Fruit fly (Drosophila melanogaster): ENCODE measurements around the gene alpha-Man-IIa.
A peak's percentile ranks its signal among the peaks of the same experiment; 100 is the strongest.

Gene alpha-Man-IIa

dm6 chr3R:9434543-9435407, 22.4 kb downstream of the alpha-Man-IIa start (continued):
- TF ChIP-seq NC2α (GFP tag; optimal IDR thresholded peaks at IDR 0.05) (peak; percentile 49), crc (GFP tag; optimal IDR thresholded peaks at IDR 0.05) (peak; percentile 71), BEAF-32 (GFP tag; optimal IDR thresholded peaks at IDR 0.05) (no peak), ttk (GFP tag; IDR thresholded peaks at IDR 0.05) (peak; percentile 81), her (GFP tag; optimal IDR thresholded peaks at IDR 0.05) (peak; percentile 65), HmgZ (tag; optimal IDR thresholded peaks at IDR 0.05) (peak; percentile 78), ac (GFP tag; optimal IDR thresholded peaks at IDR 0.05) (no peak), onecut (GFP tag; IDR thresholded peaks at IDR 0.05) (peak; percentile 53), sug (tag; optimal IDR thresholded peaks at IDR 0.05) (peak; percentile 66), CoRest (tag; optimal IDR thresholded peaks at IDR 0.05) (peak; percentile 89), nom (GFP tag; optimal IDR thresholded peaks at IDR 0.05) (no peak), da (GFP tag; optimal IDR thresholded peaks at IDR 0.05) (peak; percentile 8), MTF-1 (GFP tag; optimal IDR thresholded peaks at IDR 0.05; ENCODE audit: borderline replicate concordance) (peak; percentile 38), Blimp-1 (GFP tag; optimal IDR thresholded peaks at IDR 0.05) (peak; percentile 85), Dp (GFP tag; optimal IDR thresholded peaks at IDR 0.05) (no peak), lilli (GFP tag; optimal IDR thresholded peaks at IDR 0.05) (peak; percentile 86), B-H1 (GFP tag; IDR thresholded peaks at IDR 0.05) (peak; percentile 88; the same call in 2 of the 3 replicates), CG1024 (GFP tag; IDR thresholded peaks at IDR 0.05) (peak; percentile 74), fd96Cb (tag; optimal IDR thresholded peaks at IDR 0.05) (peak; percentile 87), twi (tag; optimal IDR thresholded peaks at IDR 0.05) (peak; percentile 44), unpg (GFP tag; optimal IDR thresholded peaks at IDR 0.05) (peak; percentile 91), CG8478 (optimal IDR thresholded peaks at IDR 0.05) (no peak), Mes4 (GFP tag; optimal IDR thresholded peaks at IDR 0.05) (peak; percentile 40), trem (tag; optimal IDR thresholded peaks at IDR 0.05) (peak; percentile 69), HmgD (GFP tag; optimal IDR thresholded peaks at IDR 0.05) (peak; percentile 45), CG8765 (GFP tag; IDR thresholded peaks at IDR 0.05) (no peak), CG4360 (GFP tag; IDR thresholded peaks at IDR 0.05) (peak; percentile 54; the same call in 1 of the 2 replicates), Dfd (GFP tag; optimal IDR thresholded peaks at IDR 0.05) (no peak), CG7963 (GFP tag; IDR thresholded peaks at IDR 0.05; ENCODE audit: partially characterized antibody) (no peak), Optix (GFP tag; IDR thresholded peaks at IDR 0.05) (peak; percentile 58; the same call in 2 of the 3 replicates), mld (GFP tag; IDR thresholded peaks at IDR 0.05; ENCODE audit: partially characterized antibody) (no peak), zfh1 (GFP tag; IDR thresholded peaks at IDR 0.05) (peak; percentile 84), ro (GFP tag; IDR thresholded peaks at IDR 0.05) (0 out of 2 replicates have a peak, but pooled peaks have one; percentile 26), gt (GFP tag; IDR thresholded peaks at IDR 0.05) (0 out of 2 replicates have a peak, but pooled peaks have one; percentile 7), sens-2 (GFP tag; IDR thresholded peaks at IDR 0.05) (peak; percentile 75), chif (GFP tag; optimal IDR thresholded peaks at IDR 0.05) (peak; percentile 78 to 80), CG14710 (tag; optimal IDR thresholded peaks at IDR 0.05) (peak; percentile 67), schlank (tag; optimal IDR thresholded peaks at IDR 0.05) (peak; percentile 9), CG11696 (GFP tag; IDR thresholded peaks at IDR 0.05) (peak; percentile 87), Ssrp (tag; optimal IDR thresholded peaks at IDR 0.05) (peak; percentile 83), CG31224 (GFP tag; IDR thresholded peaks at IDR 0.05) (peak; percentile 74), mam (GFP tag; optimal IDR thresholded peaks at IDR 0.05) (peak; percentile 83), zen2 (GFP tag; IDR thresholded peaks at IDR 0.05; ENCODE audit: partially characterized antibody) (no peak), H15 (GFP tag; IDR thresholded peaks at IDR 0.05) (peak; percentile 74), Rx (GFP tag; IDR thresholded peaks at IDR 0.05) (peak; percentile 62), CG34422 (GFP tag; IDR thresholded peaks at IDR 0.05) (peak; percentile 89), ATbp (GFP tag; optimal IDR thresholded peaks at IDR 0.05) (peak; percentile 86), CG9876 (GFP tag; optimal IDR thresholded peaks at IDR 0.05) (peak; percentile 19), Fer1 (GFP tag; optimal IDR thresholded peaks at IDR 0.05) (peak; percentile 86)
